Worm (Caenorhabditis elegans) whole organism, young adult: ENCODE measurements around the gene mars-1.
A peak's percentile ranks its signal among the peaks of the same experiment; 100 is the strongest.

Source experiments
- B0019.2 ChIP-seq: fragments of 200-800 bp; sonication (Bioruptor generic); conservative IDR thresholded peaks from 2 replicates; pipeline ENCODE4 v1.3.6; 2022; ENCODE audit warnings: missing genetic modification reagents, missing genetic modification characterization, missing compliant biosample characterization
- F37B4.10 ChIP-seq: fragments of 200-800 bp; sonication (Bioruptor generic); IDR thresholded peaks from 2 replicates; pipeline ENCODE4 v1.3.6; 2022; ENCODE audit warnings: missing genetic modification characterization, missing compliant biosample characterization
- F52B5.7 ChIP-seq: sonication (generic microtip); optimal IDR thresholded peaks from 2 replicates; lab custom pipeline; 2016; ENCODE audit warnings: mild to moderate bottlenecking, missing genetic modification characterization, missing compliant biosample characterization
- K11D2.4 ChIP-seq: fragments of 200-800 bp; sonication (Bioruptor generic); IDR thresholded peaks from 2 replicates; pipeline ENCODE4 v1.3.6; 2022; ENCODE audit warnings: missing genetic modification reagents, missing genetic modification characterization, missing compliant biosample characterization
- Y53F4B.3 ChIP-seq: fragments of 200-800 bp; sonication (Bioruptor generic); IDR thresholded peaks from 2 replicates; pipeline ENCODE4 v1.3.6; 2022; ENCODE audit warnings: missing genetic modification reagents, missing genetic modification characterization, missing compliant biosample characterization
- aptf-2 ChIP-seq: fragments of 200-800 bp; sonication (Bioruptor generic); conservative IDR thresholded peaks from 2 replicates; pipeline ENCODE4 v1.3.6; 2022; ENCODE audit warnings: missing genetic modification reagents, missing genetic modification characterization, missing compliant biosample characterization
- aptf-3 ChIP-seq: fragments of 200-800 bp; sonication (Bioruptor generic); IDR thresholded peaks from 2 replicates; pipeline ENCODE4 v1.3.6; 2022; ENCODE audit warnings: missing genetic modification characterization, missing compliant biosample characterization
- atf-7 ChIP-seq: sonication (generic microtip); optimal IDR thresholded peaks from 2 replicates; lab custom pipeline; 2017; ENCODE audit warnings: mild to moderate bottlenecking, missing genetic modification characterization, missing compliant biosample characterization
- attf-6 ChIP-seq: fragments of 200-800 bp; sonication (Bioruptor generic); IDR thresholded peaks from 2 replicates; pipeline ENCODE4 v1.3.6; 2022; ENCODE audit warnings: missing genetic modification reagents, missing genetic modification characterization, missing compliant biosample characterization
- cebp-1 ChIP-seq, 2 experiments: fragments of 200-800 bp in 1 of 2; sonication (Bioruptor generic) in 1 of 2; sonication (generic microtip) in 1 of 2; IDR thresholded peaks in 1 of 2; optimal IDR thresholded peaks in 1 of 2; 2 replicates each; pipeline versions ENCODE4 v1.3.6 to Lab custom; 2017 to 2022; ENCODE audit warnings: missing compliant biosample characterization in 2 of 2, missing genetic modification characterization in 2 of 2, mild to moderate bottlenecking in 1 of 2, missing genetic modification reagents in 1 of 2, moderate library complexity in 1 of 2
- ceh-58 ChIP-seq: fragments of 200-800 bp; sonication (Bioruptor generic); IDR thresholded peaks from 2 replicates; pipeline ENCODE4 v1.3.6; 2022; ENCODE audit warnings: missing genetic modification characterization, missing compliant biosample characterization
- ceh-79 ChIP-seq: sonication (generic microtip); optimal IDR thresholded peaks from 2 replicates; lab custom pipeline; 2017; ENCODE audit warnings: mild to moderate bottlenecking, missing genetic modification characterization, missing compliant biosample characterization
- die-1 ChIP-seq: sonication (generic microtip); optimal IDR thresholded peaks from 2 replicates; lab custom pipeline; 2016; ENCODE audit warnings: missing genotype, mild to moderate bottlenecking, missing genetic modification characterization, missing compliant biosample characterization
- dox-1 ChIP-seq: fragments of 200-800 bp; sonication (Bioruptor generic); IDR thresholded peaks from 2 replicates; pipeline ENCODE4 v1.3.6; 2022; ENCODE audit warnings: missing genetic modification reagents, missing genetic modification characterization, missing compliant biosample characterization
- egl-18 ChIP-seq: fragments of 200-800 bp; sonication (Bioruptor generic); IDR thresholded peaks from 2 replicates; pipeline ENCODE4 v1.3.6; 2022; ENCODE audit warnings: missing genetic modification reagents, missing genetic modification characterization, missing compliant biosample characterization
- egl-44 ChIP-seq: fragments of 200-800 bp; sonication (Bioruptor generic); IDR thresholded peaks from 2 replicates; pipeline ENCODE4 v1.3.6; 2022; ENCODE audit warnings: missing genetic modification reagents, missing genetic modification characterization, missing compliant biosample characterization
- ekl-4 ChIP-seq: fragments of 200-800 bp; sonication (Bioruptor generic); IDR thresholded peaks from 2 replicates; pipeline ENCODE4 v1.3.6; 2022; ENCODE audit warnings: missing genetic modification reagents, missing genetic modification characterization, missing compliant biosample characterization
- him-1 ChIP-seq: sonication (generic microtip); optimal IDR thresholded peaks from 2 replicates; lab custom pipeline; 2016; ENCODE audit warnings: missing genotype, missing genetic modification reagents, missing genetic modification characterization, missing compliant biosample characterization
- hmg-20 ChIP-seq: fragments of 200-800 bp; sonication (Bioruptor generic); IDR thresholded peaks from 2 replicates; pipeline ENCODE4 v1.3.6; 2022; ENCODE audit warnings: missing genetic modification reagents, missing genetic modification characterization, missing compliant biosample characterization
- hsf-1 ChIP-seq: fragments of 200-800 bp; sonication (Bioruptor generic); IDR thresholded peaks from 2 replicates; pipeline ENCODE4 v1.3.6; 2022; ENCODE audit warnings: missing genetic modification reagents, missing genetic modification characterization, missing compliant biosample characterization
- lag-1 ChIP-seq: fragments of 200-800 bp; sonication (Bioruptor generic); IDR thresholded peaks from 2 replicates; pipeline ENCODE4 v1.3.6; 2022; ENCODE audit warnings: missing genetic modification reagents, missing genetic modification characterization, missing compliant biosample characterization
- lin-54 ChIP-seq: fragments of 200-800 bp; sonication (Bioruptor generic); optimal IDR thresholded peaks from 2 replicates; lab custom pipeline; 2018; ENCODE audit warnings: mild to moderate bottlenecking, missing genetic modification characterization, missing compliant biosample characterization
- lsy-27 ChIP-seq: sonication (generic microtip); optimal IDR thresholded peaks from 2 replicates; lab custom pipeline; 2017; ENCODE audit warnings: missing genetic modification characterization, mild to moderate bottlenecking, missing compliant biosample characterization, antibody characterized with exemption, missing genotype, borderline replicate concordance; ENCODE audit not compliant: insufficient read depth
- madf-3 ChIP-seq: fragments of 200-800 bp; sonication (Bioruptor generic); IDR thresholded peaks from 2 replicates; pipeline ENCODE4 v1.3.6; 2022; ENCODE audit warnings: missing genetic modification reagents, missing genetic modification characterization, missing compliant biosample characterization
- mcd-1 ChIP-seq: fragments of 200-800 bp; sonication (Bioruptor generic); IDR thresholded peaks from 2 replicates; pipeline ENCODE4 v1.3.6; 2022; ENCODE audit warnings: missing genetic modification reagents, missing genetic modification characterization, missing compliant biosample characterization
- mes-4 ChIP-seq: sonication (generic microtip); optimal IDR thresholded peaks from 2 replicates; lab custom pipeline; 2016; ENCODE audit warnings: missing genotype, missing genetic modification characterization, missing compliant biosample characterization
- nfya-1 ChIP-seq: sonication (generic microtip); optimal IDR thresholded peaks from 2 replicates; lab custom pipeline; 2017; ENCODE audit warnings: antibody characterized with exemption, missing compliant biosample characterization, missing genetic modification characterization, borderline replicate concordance; ENCODE audit not compliant: insufficient read depth
- nfya-2 ChIP-seq: fragments of 200-800 bp; sonication (Bioruptor generic); IDR thresholded peaks from 2 replicates; pipeline ENCODE4 v1.3.6; 2022; ENCODE audit warnings: missing genetic modification reagents, missing genetic modification characterization, missing compliant biosample characterization
- nhr-120 ChIP-seq: fragments of 200-800 bp; sonication (Bioruptor generic); IDR thresholded peaks from 2 replicates; pipeline ENCODE4 v1.3.6; 2022; ENCODE audit warnings: missing genetic modification characterization, missing compliant biosample characterization
- nhr-27 ChIP-seq: fragments of 200-800 bp; sonication (Bioruptor generic); optimal IDR thresholded peaks from 2 replicates; lab custom pipeline; 2018; ENCODE audit warnings: mild to moderate bottlenecking, missing genetic modification characterization, moderate library complexity, missing compliant biosample characterization
- pbrm-1 ChIP-seq: fragments of 200-800 bp; sonication (Bioruptor generic); IDR thresholded peaks from 2 replicates; pipeline ENCODE4 v1.3.6; 2022; ENCODE audit warnings: missing genetic modification reagents, missing genetic modification characterization, missing compliant biosample characterization
- snpc-3.4 ChIP-seq: sonication (generic microtip); optimal IDR thresholded peaks from 2 replicates; lab custom pipeline; 2017; ENCODE audit warnings: missing genetic modification characterization, mild to moderate bottlenecking, missing compliant biosample characterization, antibody characterized with exemption, moderate library complexity, missing genotype, missing genetic modification reagents
- xnd-1 ChIP-seq: sonication (generic microtip); optimal IDR thresholded peaks from 2 replicates; lab custom pipeline; 2016; ENCODE audit warnings: missing genotype, missing genetic modification reagents, missing genetic modification characterization, missing compliant biosample characterization
- zim-3 ChIP-seq: sonication (generic microtip); optimal IDR thresholded peaks from 2 replicates; lab custom pipeline; 2017; ENCODE audit warnings: mild to moderate bottlenecking, missing genetic modification characterization, moderate library complexity, missing compliant biosample characterization
- ztf-22 ChIP-seq: fragments of 200-800 bp; sonication (Bioruptor generic); optimal IDR thresholded peaks from 2 replicates; lab custom pipeline; 2018; ENCODE audit warnings: mild to moderate bottlenecking, missing genetic modification characterization, moderate library complexity, missing compliant biosample characterization
- ztf-6 ChIP-seq: fragments of 200-800 bp; sonication (Bioruptor generic); IDR thresholded peaks from 2 replicates; pipeline ENCODE4 v1.3.6; 2022; ENCODE audit warnings: missing genetic modification reagents, missing genetic modification characterization, missing compliant biosample characterization

The mars-1 gene

ce11 chrIV:11646908-11647307 is 11.6 kb upstream of the mars-1 start:
- TF ChIP-seq ztf-22 (GFP tag; lab: Kevin White, UChicago) (no peak), pbrm-1 (GFP tag; lab: Robert Waterston, UW) (no peak), ztf-6 (GFP tag; lab: Robert Waterston, UW) (no peak), F37B4.10 (no peak), nfya-2 (GFP tag; lab: Robert Waterston, UW) (no peak), aptf-2 (GFP tag; lab: Robert Waterston, UW) (no peak), ceh-79 (tag; lab: Kevin White, UChicago) (no peak), mes-4 (tag; lab: Kevin White, UChicago) (no peak)

- TF ChIP-seq mcd-1 (GFP tag; lab: Robert Waterston, UW) (no peak), aptf-3 (GFP tag; lab: Robert Waterston, UW) (no peak), hsf-1 (no peak), lag-1 (GFP tag; lab: Robert Waterston, UW) (no peak), madf-3 (GFP tag; lab: Robert Waterston, UW) (no peak), lin-54 (GFP tag; lab: Kevin White, UChicago) (no peak), nhr-27 (no peak), F52B5.7 (tag; lab: Kevin White, UChicago) (no peak), ekl-4 (GFP tag; lab: Robert Waterston, UW) (no peak), lsy-27 (tag; lab: Kevin White, UChicago) (no peak), him-1 (tag; lab: Kevin White, UChicago) (no peak), dox-1 (GFP tag; lab: Robert Waterston, UW) (no peak), atf-7 (tag; lab: Kevin White, UChicago) (no peak), ceh-58 (GFP tag; lab: Robert Waterston, UW) (no peak), zim-3 (tag; lab: Kevin White, UChicago) (no peak), hmg-20 (no peak)
These were observed 10.1 kb upstream of the mars-1 start for ce11 chrIV:11645354-11645753.

DNA sequence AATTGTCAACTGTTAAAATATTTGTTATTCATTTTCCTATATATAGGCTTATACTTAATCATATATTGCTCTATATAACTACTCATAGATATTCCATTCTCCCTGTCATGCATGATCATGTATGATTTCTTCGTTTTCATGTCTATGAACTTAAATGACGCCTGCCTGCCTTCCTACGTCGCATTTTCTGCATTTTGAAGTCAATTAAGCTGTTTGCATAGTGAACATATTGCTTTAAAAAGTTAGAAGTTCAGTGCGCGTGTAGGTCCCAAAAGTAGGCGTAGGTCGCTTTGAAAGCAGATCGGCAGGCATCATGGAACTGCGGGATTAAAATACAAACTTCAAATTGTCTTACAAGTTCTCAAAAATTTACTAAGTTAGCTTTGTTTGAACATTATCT is 9.4 kb upstream of the mars-1 start:
- TF ChIP-seq nfya-1 (no peak), egl-18 (no peak), cebp-1 (GFP tag; IDR thresholded peaks at IDR 0.05; lab: Robert Waterston, UW) (0 out of 2 replicates have a peak, but pooled peaks have one; percentile 22), cebp-1 (tag; optimal IDR thresholded peaks at IDR 0.05; lab: Kevin White, UChicago) (peak; percentile 21), Y53F4B.3 (GFP tag; lab: Robert Waterston, UW) (no peak), attf-6 (no peak), F52B5.7 (tag; lab: Kevin White, UChicago) (peak; percentile 13)

- TF ChIP-seq xnd-1 (tag; lab: Kevin White, UChicago) (no peak), egl-44 (GFP tag; lab: Robert Waterston, UW) (no peak), nhr-120 (GFP tag; lab: Robert Waterston, UW) (no peak), K11D2.4 (no peak), snpc-3.4 (no peak), die-1 (tag; lab: Kevin White, UChicago) (no peak), lsy-27 (tag; lab: Kevin White, UChicago) (no peak), B0019.2 (no peak)
These were observed 8.5 kb upstream of the mars-1 start, which contains the start of gene prx-2 for ce11 chrIV:11643829-11644228. TSS of gene prx-2 (plus strand) at chrIV:11644129.
